Worm (Caenorhabditis elegans): ENCODE results near the gene F21C10.6.

The F21C10.6 gene

DNA sequence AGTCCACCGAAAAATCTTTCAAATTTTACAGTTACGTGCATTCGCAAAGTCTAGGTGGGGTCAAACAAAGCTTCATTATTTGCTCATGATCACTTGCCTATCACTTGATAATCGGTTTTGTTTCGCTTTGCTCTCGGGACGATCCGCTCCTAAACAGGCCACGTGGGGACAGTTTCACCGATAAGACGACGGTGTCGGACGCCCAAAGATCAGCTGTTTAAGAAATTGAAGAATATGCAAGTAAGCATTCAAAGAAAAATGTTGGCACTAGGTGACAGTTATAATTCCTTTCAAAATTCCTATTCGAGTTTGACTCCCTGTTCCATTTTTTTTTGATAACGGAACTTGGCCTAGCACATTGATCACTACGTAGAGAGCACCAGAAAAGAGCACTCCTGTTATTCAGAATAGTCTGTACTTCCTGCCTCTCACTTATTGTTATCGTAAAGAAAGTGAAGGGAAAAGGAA is 44.3 kb upstream of the F21C10.6 start (continued):
- TF ChIP-seq hif-1 (tag; optimal IDR thresholded peaks at IDR 0.05) (peak in 1 of 2 experiments; percentile 96), mdt-29 (GFP tag; IDR thresholded peaks at IDR 0.05) (peak; percentile 62), F26F4.8 (GFP tag; conservative IDR thresholded peaks at IDR 0.05) (no peak), arid-1 (GFP tag; conservative IDR thresholded peaks at IDR 0.05) (no peak), tra-1 (GFP tag; IDR thresholded peaks at IDR 0.05) (peak; percentile 88), aly-2 (tag; optimal IDR thresholded peaks at IDR 0.05) (no peak), F49E8.2 (tag; optimal IDR thresholded peaks at IDR 0.05; ENCODE audit: borderline replicate concordance) (no peak)

DNA sequence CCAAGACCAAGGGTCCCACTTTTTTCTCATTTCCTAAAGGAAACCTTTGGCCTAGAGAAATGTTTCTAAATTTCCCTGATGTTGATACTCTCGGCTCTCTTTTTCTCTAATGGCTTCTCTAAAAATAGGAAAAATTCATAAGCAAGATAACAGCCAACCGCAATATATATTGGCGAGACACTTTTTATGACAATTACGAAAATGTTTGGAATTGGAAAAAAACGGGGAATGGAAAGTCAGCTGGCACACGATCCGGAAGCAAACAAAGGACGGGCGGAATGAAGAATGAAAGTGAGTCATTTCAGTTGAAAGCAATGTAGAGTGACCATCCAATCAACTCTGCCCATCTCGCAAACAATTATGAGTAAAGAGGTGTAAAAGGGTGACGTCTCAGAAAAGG is 42.9 kb upstream of the F21C10.6 start:
- TF ChIP-seq zip-11 (GFP tag; IDR thresholded peaks at IDR 0.05) (no peak), sdz-12 (GFP tag; optimal IDR thresholded peaks at IDR 0.05) (no peak), egl-27 (tag; optimal IDR thresholded peaks at IDR 0.05) (no peak), pqm-1 (tag; optimal IDR thresholded peaks at IDR 0.05) (peak; percentile 44), R02D3.7 (tag; optimal IDR thresholded peaks at IDR 0.05) (no peak), nhr-77 (tag; optimal IDR thresholded peaks at IDR 0.05) (peak; percentile 4), hlh-30 (tag; optimal IDR thresholded peaks at IDR 0.05; ENCODE audit: insufficient read depth) (peak; percentile 29), lsy-2 (tag; optimal IDR thresholded peaks at IDR 0.05) (no peak), hlh-11 (tag; optimal IDR thresholded peaks at IDR 0.05) (peak; percentile 57), set-16 (GFP tag; IDR thresholded peaks at IDR 0.05) (no peak), unc-130 (GFP tag; optimal IDR thresholded peaks at IDR 0.05) (no peak), dmd-8 (GFP tag; IDR thresholded peaks at IDR 0.05) (no peak), F49E8.2 (tag; optimal IDR thresholded peaks at IDR 0.05; ENCODE audit: borderline replicate concordance) (no peak), hif-1 (tag; optimal IDR thresholded peaks at IDR 0.05) (peak in 1 of 2 experiments; percentile 16), F37D6.2 (tag; optimal IDR thresholded peaks at IDR 0.05) (no peak), dmd-9 (GFP tag; IDR thresholded peaks at IDR 0.05) (no peak), nhr-28 (tag; optimal IDR thresholded peaks at IDR 0.05) (peak; percentile 38), aha-1 (tag) (peak; percentile 65), nhr-102 (tag; optimal IDR thresholded peaks at IDR 0.05) (no peak), dve-1 (tag; optimal IDR thresholded peaks at IDR 0.05; ENCODE audit: insufficient read depth) (peak; percentile 70), daf-16 (GFP tag; optimal IDR thresholded peaks at IDR 0.05) (no peak), daf-16 (tag; optimal IDR thresholded peaks at IDR 0.05) (peak; percentile 71), nhr-76 (tag; optimal IDR thresholded peaks at IDR 0.05) (no peak), Y105C5A.15 (GFP tag; IDR thresholded peaks at IDR 0.05) (no peak), zfp-2 (tag; optimal IDR thresholded peaks at IDR 0.05) (no peak), pha-4 (GFP tag; IDR thresholded peaks at IDR 0.05) (no peak), pha-4 (tag; optimal IDR thresholded peaks at IDR 0.05) (peak; percentile 62)

DNA sequence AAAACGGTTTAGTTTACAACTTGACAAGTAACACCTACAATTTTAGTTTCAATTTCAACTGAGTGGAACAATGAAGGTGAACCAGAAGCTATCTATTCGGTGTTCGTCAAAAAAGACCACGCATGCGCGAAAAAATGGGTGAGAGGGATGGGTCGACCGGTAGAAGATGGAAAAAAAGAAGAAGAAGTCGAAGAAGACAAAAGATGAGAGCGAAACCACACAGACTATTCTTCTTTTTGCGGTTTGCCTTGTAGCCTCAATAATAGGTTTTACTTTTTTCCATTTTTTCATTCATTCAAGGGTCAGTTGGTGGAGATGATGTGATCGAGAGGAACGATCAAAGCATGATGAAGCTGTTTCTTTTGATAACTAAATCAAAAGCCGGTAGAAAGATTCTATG is 41.9 kb upstream of the F21C10.6 start:
- no peak for TF ChIP-seq spr-1 (tag; optimal IDR thresholded peaks at IDR 0.05)
- peak in 1 of 2 experiments; percentile 95 for TF ChIP-seq unc-62 (GFP tag; optimal IDR thresholded peaks at IDR 0.05 in 1 of 2)
- TF ChIP-seq unc-62 (tag; optimal IDR thresholded peaks at IDR 0.05) = no peak
- peak; percentile 9 for TF ChIP-seq hlh-11 (tag; optimal IDR thresholded peaks at IDR 0.05)
- TF ChIP-seq nhr-28 (tag; optimal IDR thresholded peaks at IDR 0.05) = peak; percentile 37

DNA sequence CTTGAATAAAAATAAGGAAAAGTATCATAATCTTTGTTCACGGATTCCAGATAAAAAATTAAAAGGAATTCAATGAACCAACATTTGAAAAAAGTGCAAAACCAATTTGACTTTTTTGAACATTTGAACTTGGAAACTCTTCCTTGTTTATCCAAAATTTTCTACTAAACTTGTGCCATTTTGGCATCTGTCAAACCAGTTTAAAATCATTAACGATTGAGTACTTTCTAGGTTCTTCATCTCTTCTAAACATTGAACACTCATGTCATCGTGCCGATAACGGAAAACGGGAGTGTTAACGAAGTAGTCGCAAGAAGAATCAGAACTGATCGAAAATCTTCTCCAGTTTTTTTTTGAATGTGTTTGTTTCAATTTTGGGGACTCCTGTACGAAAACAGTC is 40.0 kb upstream of the F21C10.6 start:
- TF ChIP-seq dmd-6 (GFP tag; IDR thresholded peaks at IDR 0.05) (0 out of 2 replicates have a peak, but pooled peaks have one; percentile 30), nhr-28 (tag; optimal IDR thresholded peaks at IDR 0.05) (peak; percentile 48), hlh-30 (tag; optimal IDR thresholded peaks at IDR 0.05; ENCODE audit: insufficient read depth) (no peak), D1046.2 (GFP tag; IDR thresholded peaks at IDR 0.05) (no peak), mdl-1 (tag; optimal IDR thresholded peaks at IDR 0.05) (peak in 1 of 2 experiments; percentile 24)
